Fruit fly (Drosophila melanogaster) whole organism, prepupa: ENCODE results near the gene CG31933.

Experiments used
- Blimp-1 ChIP-seq: fragments of 200-800 bp; sonication (Bioruptor generic); optimal IDR thresholded peaks from 3 replicates; lab custom pipeline; 2017; ENCODE audit warnings: missing biosample characterization, missing genetic modification characterization, mild to moderate bottlenecking, moderate library complexity, missing genetic modification reagents
- CG11294 ChIP-seq: fragments of 200-800 bp; sonication (Bioruptor generic); IDR thresholded peaks from 2 replicates; pipeline ENCODE4 v1.3.6; 2022; ENCODE audit warnings: missing biosample characterization, missing genetic modification characterization
- CG15336 ChIP-seq: fragments of 200-800 bp; sonication (Bioruptor generic); IDR thresholded peaks from 2 replicates; pipeline ENCODE4 v1.3.6; 2022; ENCODE audit warnings: missing biosample characterization, missing genetic modification characterization
- CG1621 ChIP-seq: fragments of 200-800 bp; sonication (Bioruptor generic); optimal IDR thresholded peaks from 3 replicates; lab custom pipeline; 2018; ENCODE audit warnings: missing biosample characterization, mild to moderate bottlenecking, missing genetic modification characterization
- CG3032 ChIP-seq: fragments of 200-800 bp; optimal IDR thresholded peaks from 2 replicates; lab custom pipeline; 2019; ENCODE audit warnings: missing biosample characterization, mild to moderate bottlenecking, missing genetic modification characterization, moderate library complexity
- CG31627 ChIP-seq: fragments of 200-800 bp; sonication (Bioruptor generic); optimal IDR thresholded peaks from 3 replicates; lab custom pipeline; 2016; ENCODE audit warnings: missing biosample characterization, missing genetic modification characterization
- CG32006 ChIP-seq: fragments of 200-800 bp; sonication (Bioruptor generic); optimal IDR thresholded peaks from 3 replicates; lab custom pipeline; 2017; ENCODE audit warnings: missing biosample characterization, mild to moderate bottlenecking, missing genetic modification characterization
- CG3919 ChIP-seq: fragments of 200-800 bp; sonication (Bioruptor generic); optimal IDR thresholded peaks from 3 replicates; lab custom pipeline; 2016; ENCODE audit warnings: missing biosample characterization, missing genetic modification characterization
- CG4318 ChIP-seq: fragments of 200-800 bp; sonication (Bioruptor generic); optimal IDR thresholded peaks from 3 replicates; lab custom pipeline; 2017; ENCODE audit warnings: missing biosample characterization, mild to moderate bottlenecking, missing genetic modification characterization
- CG6163 ChIP-seq: fragments of 200-800 bp; sonication (Bioruptor generic); IDR thresholded peaks from 3 replicates; pipeline ENCODE4 v1.3.6; 2022; ENCODE audit warnings: missing biosample characterization, missing genetic modification characterization
- CG6276 ChIP-seq: fragments of 200-800 bp; sonication (Bioruptor generic); optimal IDR thresholded peaks from 2 replicates; lab custom pipeline; 2017; ENCODE audit warnings: missing biosample characterization, mild to moderate bottlenecking, missing genetic modification characterization
- CG6792 ChIP-seq: fragments of 200-800 bp; sonication (Bioruptor generic); optimal IDR thresholded peaks from 3 replicates; lab custom pipeline; 2016; ENCODE audit warnings: missing biosample characterization, missing genetic modification characterization
- CG6854 ChIP-seq: fragments of 200-800 bp; sonication (Bioruptor generic); optimal IDR thresholded peaks from 2 replicates; lab custom pipeline; 2017; ENCODE audit warnings: missing biosample characterization, mild to moderate bottlenecking, missing genetic modification characterization
- CG8632 ChIP-seq: fragments of 200-800 bp; sonication (Bioruptor generic); optimal IDR thresholded peaks from 3 replicates; lab custom pipeline; 2016; ENCODE audit warnings: missing biosample characterization, missing genetic modification characterization
- CG9139 ChIP-seq: fragments of 200-800 bp; sonication (Bioruptor generic); optimal IDR thresholded peaks from 3 replicates; lab custom pipeline; 2017; ENCODE audit warnings: missing biosample characterization, mild to moderate bottlenecking, missing genetic modification characterization
- Eip78C ChIP-seq: fragments of 200-800 bp; sonication (Bioruptor generic); peaks from one replicate; lab custom pipeline; 2016; ENCODE audit warnings: missing biosample characterization, missing genetic modification characterization
- Ets21C ChIP-seq: fragments of 200-800 bp; sonication (Bioruptor generic); optimal IDR thresholded peaks from 3 replicates; lab custom pipeline; 2016; ENCODE audit warnings: missing biosample characterization, missing genetic modification characterization
- Ets96B ChIP-seq: fragments of 200-800 bp; optimal IDR thresholded peaks from 2 replicates; lab custom pipeline; 2019; ENCODE audit warnings: missing biosample characterization, mild to moderate bottlenecking, missing genetic modification characterization, moderate library complexity
- Gug ChIP-seq: fragments of 200-800 bp; sonication (Bioruptor generic); IDR thresholded peaks from 2 replicates; pipeline ENCODE4 v1.3.6; 2022; ENCODE audit warnings: missing biosample characterization, missing genetic modification characterization
- Hr4 ChIP-seq: fragments of 200-800 bp; sonication (Bioruptor generic); optimal IDR thresholded peaks from 3 replicates; lab custom pipeline; 2016; ENCODE audit warnings: missing biosample characterization, missing genetic modification characterization
- Lpt ChIP-seq: fragments of 200-800 bp; sonication (Bioruptor generic); optimal IDR thresholded peaks from 3 replicates; lab custom pipeline; 2016; ENCODE audit warnings: missing biosample characterization, missing genetic modification characterization
- Met ChIP-seq: fragments of 200-800 bp; sonication (Bioruptor generic); optimal IDR thresholded peaks from 3 replicates; lab custom pipeline; 2016; ENCODE audit warnings: missing biosample characterization, missing genetic modification characterization
- OdsH ChIP-seq: fragments of 200-800 bp; sonication (Bioruptor generic); optimal IDR thresholded peaks from 3 replicates; lab custom pipeline; 2016; ENCODE audit warnings: missing biosample characterization, missing genetic modification characterization
- Smox ChIP-seq: fragments of 200-800 bp; sonication (Bioruptor generic); optimal IDR thresholded peaks from 3 replicates; lab custom pipeline; 2016; ENCODE audit warnings: missing biosample characterization, missing genetic modification characterization
- Sox15 ChIP-seq: fragments of 200-800 bp; sonication (Bioruptor generic); optimal IDR thresholded peaks from 3 replicates; lab custom pipeline; 2016; ENCODE audit warnings: missing biosample characterization, missing genetic modification characterization
- achi ChIP-seq: fragments of 200-800 bp; sonication (Bioruptor generic); optimal IDR thresholded peaks from 3 replicates; lab custom pipeline; 2016; ENCODE audit warnings: missing biosample characterization, missing genetic modification characterization
- acj6 ChIP-seq: fragments of 200-800 bp; sonication (Bioruptor generic); optimal IDR thresholded peaks from 3 replicates; lab custom pipeline; 2016; ENCODE audit warnings: missing biosample characterization, missing genetic modification characterization
- cyc ChIP-seq: fragments of 200-800 bp; sonication (Bioruptor generic); optimal IDR thresholded peaks from 3 replicates; lab custom pipeline; 2016; ENCODE audit warnings: missing biosample characterization, missing genetic modification characterization
- dac ChIP-seq: fragments of 200-800 bp; sonication (Bioruptor generic); optimal IDR thresholded peaks from 2 replicates; lab custom pipeline; 2017; ENCODE audit warnings: missing biosample characterization, mild to moderate bottlenecking, missing genetic modification characterization
- eg ChIP-seq: fragments of 200-800 bp; sonication (Bioruptor generic); IDR thresholded peaks from 3 replicates; pipeline ENCODE4 v1.3.6; 2022; ENCODE audit warnings: missing biosample characterization, missing genetic modification characterization
- net ChIP-seq: fragments of 200-800 bp; sonication (Bioruptor generic); optimal IDR thresholded peaks from 3 replicates; lab custom pipeline; 2016; ENCODE audit warnings: missing biosample characterization, missing genetic modification characterization
- salr ChIP-seq, 2 experiments: fragments of 200-800 bp; sonication (Bioruptor generic); optimal IDR thresholded peaks; 3 replicates each; lab custom pipeline; 2016 to 2018; ENCODE audit warnings: missing biosample characterization in 2 of 2, missing genetic modification characterization in 2 of 2, mild to moderate bottlenecking in 1 of 2
- spab ChIP-seq: fragments of 200-800 bp; sonication (Bioruptor generic); optimal IDR thresholded peaks from 2 replicates; lab custom pipeline; 2017; ENCODE audit warnings: missing biosample characterization, mild to moderate bottlenecking, missing genetic modification characterization, missing genetic modification reagents
- ss ChIP-seq, 2 experiments: fragments of 200-800 bp; sonication (Bioruptor generic); optimal IDR thresholded peaks; 2 replicates in 1 of 2; 3 replicates in 1 of 2; lab custom pipeline; 2017 to 2018; ENCODE audit warnings: mild to moderate bottlenecking in 2 of 2, missing biosample characterization in 2 of 2, missing genetic modification characterization in 2 of 2, moderate library complexity in 1 of 2
- svp ChIP-seq: fragments of 200-800 bp; sonication (Bioruptor generic); peaks from one replicate; lab custom pipeline; 2016; ENCODE audit warnings: missing biosample characterization, missing genetic modification characterization

The CG31933 gene

DNA sequence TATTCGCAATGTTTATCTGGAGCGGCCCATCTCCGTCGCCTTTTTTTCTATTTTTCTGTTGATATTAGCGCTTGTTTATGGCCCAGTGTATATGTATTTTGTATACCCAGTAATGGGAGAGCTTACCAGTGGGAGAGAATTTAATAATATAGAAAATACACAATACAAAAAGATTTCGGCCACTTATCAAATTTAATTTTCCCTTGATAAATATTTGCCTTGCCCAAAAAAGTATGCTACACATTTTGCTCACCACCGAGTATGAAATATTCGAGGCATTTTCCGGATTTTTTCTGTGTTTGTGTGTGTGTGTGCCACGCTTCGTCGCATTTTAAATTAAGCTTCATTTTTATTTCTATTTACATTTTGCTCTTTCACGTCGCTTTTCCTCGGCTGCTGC is 15.9 kb upstream of the CG31933 start:
- TF ChIP-seq spab (GFP tag; lab: Kevin White, UChicago), result no peak
- 0 out of 3 replicates have a peak, but pooled peaks have one; percentile 26 for TF ChIP-seq CG6163 (GFP tag; lab: Robert Waterston, UW)
- TF ChIP-seq Ets21C, result no peak
- TF ChIP-seq CG15336 (GFP tag; lab: Robert Waterston, UW), result no peak
- TF ChIP-seq ss (GFP tag; optimal IDR thresholded peaks at IDR 0.05; lab: Kevin White, UChicago), result no peak
- peak; percentile 8 for TF ChIP-seq svp (GFP tag; lab: Kevin White, UChicago)
- peak; percentile 17 for TF ChIP-seq CG32006 (GFP tag; lab: Kevin White, UChicago)
- TF ChIP-seq eg, result 0 out of 3 replicates have a peak, but pooled peaks have one; percentile 31

dm6 chr2L:1837717-1838368 is 14.7 kb upstream of the CG31933 start:
- TF ChIP-seq Ets96B (tag; lab: Kevin White, UChicago) (peak; percentile 1), CG15336 (GFP tag; lab: Robert Waterston, UW) (no peak), CG3919 (peak; percentile 20), Lpt (GFP tag; lab: Kevin White, UChicago) (no peak), Smox (GFP tag; lab: Kevin White, UChicago) (no peak), CG31627 (GFP tag; lab: Kevin White, UChicago) (no peak), CG6276 (no peak), CG3032 (tag; lab: Kevin White, UChicago) (no peak), net (GFP tag; lab: Kevin White, UChicago) (no peak), eg (peak; percentile 52; the same call in 2 of the 3 replicates), OdsH (GFP tag; lab: Kevin White, UChicago) (peak; percentile 9), acj6 (GFP tag; lab: Kevin White, UChicago) (no peak), CG4318 (no peak), CG6163 (GFP tag; lab: Robert Waterston, UW) (peak; percentile 56; the same call in 2 of the 3 replicates), cyc (no peak), dac (peak; percentile 0), Gug (GFP tag; lab: Robert Waterston, UW) (0 out of 2 replicates have a peak, but pooled peaks have one; percentile 17), achi (GFP tag; lab: Kevin White, UChicago) (peak; percentile 4), CG32006 (GFP tag; lab: Kevin White, UChicago) (peak; percentile 37), Eip78C (peak; percentile 42), CG9139 (no peak), salr (GFP tag; optimal IDR thresholded peaks at IDR 0.05; lab: Kevin White, UChicago) (no peak), svp (GFP tag; lab: Kevin White, UChicago) (peak; percentile 59), CG1621 (no peak), Blimp-1 (GFP tag; lab: Kevin White, UChicago) (no peak), Met (no peak)
- TF ChIP-seq, all 60 proteins: peak for 11

DNA sequence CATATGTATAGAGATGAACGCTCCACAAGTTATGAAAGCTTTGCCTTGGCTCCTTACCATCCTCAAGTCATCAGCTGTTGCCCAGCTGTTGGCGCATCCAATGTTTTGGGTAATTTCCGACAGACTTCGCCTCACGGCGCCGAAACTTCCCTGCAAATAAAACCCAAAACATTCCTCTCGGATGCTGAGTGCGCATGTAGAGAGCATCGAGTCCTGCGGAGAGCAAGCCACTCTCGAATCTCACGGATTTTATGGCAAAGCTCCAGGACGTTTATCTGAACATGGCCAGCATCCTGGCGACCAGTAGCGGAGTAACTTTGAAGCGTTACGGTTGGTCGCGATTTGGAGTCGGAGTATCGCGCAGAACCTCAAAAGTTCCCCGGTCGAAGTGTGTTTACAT is 13.1 kb upstream of the CG31933 start, which contains the start of gene wry:
wry (plus strand) TSS at position 301 of the 400 bp plus-strand sequence.
- no peak for TF ChIP-seq Hr4 (GFP tag; lab: Kevin White, UChicago)

DNA sequence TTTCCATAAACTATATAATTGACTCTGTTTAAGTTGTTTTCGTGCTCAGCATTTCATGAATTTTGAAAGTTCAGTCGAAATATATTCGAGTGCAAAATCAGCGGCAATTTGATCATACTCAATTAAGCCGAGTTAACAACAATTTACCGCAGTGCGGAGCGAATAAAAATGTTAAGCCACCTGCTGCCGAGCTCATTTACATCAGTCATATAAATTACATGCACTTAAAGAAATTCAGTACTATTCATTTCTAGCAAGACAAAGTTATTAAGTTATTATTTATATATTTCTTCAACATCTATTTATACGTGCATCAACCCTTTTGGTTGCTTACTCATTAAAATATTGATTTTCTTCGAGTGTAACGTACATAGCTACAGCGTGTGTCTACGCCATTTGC is 9.3 kb upstream of the CG31933 start, which contains the start of gene c-cup:
c-cup (minus strand) TSS at position 101 of the 400 bp plus-strand sequence.
- no peak for TF ChIP-seq Ets96B (tag; lab: Kevin White, UChicago)
- TF ChIP-seq CG6792 (GFP tag; lab: Kevin White, UChicago), result no peak
- TF ChIP-seq CG8632, result no peak
- TF ChIP-seq CG11294 (GFP tag; lab: Robert Waterston, UW), result no peak
- TF ChIP-seq CG3032 (tag; lab: Kevin White, UChicago), result no peak
- TF ChIP-seq CG1621, result no peak
- no peak for TF ChIP-seq Sox15 (GFP tag; lab: Kevin White, UChicago)
- TF ChIP-seq CG6276, result no peak
- no peak for TF ChIP-seq Blimp-1 (GFP tag; lab: Kevin White, UChicago)
- TF ChIP-seq CG6854 (GFP tag; lab: Kevin White, UChicago), result no peak
- TF ChIP-seq Ets21C, result no peak
